Worm (Caenorhabditis elegans) whole organism, L3 larva: ENCODE results near the gene swsn-3.

Experiments
- aly-2 ChIP-seq: fragments of 150-350 bp; optimal IDR thresholded peaks from 2 replicates; lab custom pipeline; 2014; ENCODE audit warnings: missing biosample characterization, missing genetic modification characterization
- ama-1 ChIP-seq: fragments of 150-350 bp; optimal IDR thresholded peaks from 2 replicates; lab custom pipeline; 2018
- ceh-16 ChIP-seq: sonication (generic microtip); optimal IDR thresholded peaks from 2 replicates; lab custom pipeline; 2017; ENCODE audit warnings: missing biosample characterization, missing genetic modification characterization
- ceh-28 ChIP-seq: fragments of 150-350 bp; optimal IDR thresholded peaks from 2 replicates; lab custom pipeline; 2014; ENCODE audit warnings: missing biosample characterization, missing genetic modification reagents, missing genetic modification characterization
- ceh-82 ChIP-seq: fragments of 150-350 bp; optimal IDR thresholded peaks from 2 replicates; lab custom pipeline; 2014; ENCODE audit warnings: missing biosample characterization, missing genetic modification characterization
- egl-5 ChIP-seq: fragments of 150-350 bp; optimal IDR thresholded peaks from 2 replicates; lab custom pipeline; 2017; ENCODE audit warnings: missing biosample characterization, missing genetic modification reagents, missing genetic modification characterization, inconsistent platforms
- elt-1 ChIP-seq: fragments of 150-350 bp; optimal IDR thresholded peaks from 2 replicates; lab custom pipeline; 2014; ENCODE audit warnings: missing biosample characterization, missing genetic modification characterization
- elt-2 ChIP-seq: sonication (generic microtip); optimal IDR thresholded peaks from 2 replicates; lab custom pipeline; 2016; ENCODE audit warnings: missing genetic modification reagents, mild to moderate bottlenecking, missing genetic modification characterization, missing compliant biosample characterization
- elt-3 ChIP-seq, 3 experiments: fragments of 150-350 bp in 1 of 3; sonication (generic microtip) in 2 of 3; optimal IDR thresholded peaks; 2 replicates in 2 of 3; 4 replicates in 1 of 3; lab custom pipeline; 2014 to 2017; ENCODE audit warnings: missing biosample characterization in 3 of 3, missing genetic modification characterization in 3 of 3
- eor-1 ChIP-seq, 2 experiments: fragments of 150-350 bp; optimal IDR thresholded peaks; 2 replicates each; lab custom pipeline; 2014 to 2018; ENCODE audit warnings: missing biosample characterization in 2 of 2, missing genetic modification characterization in 2 of 2
- fkh-2 ChIP-seq: fragments of 150-350 bp; optimal IDR thresholded peaks from 2 replicates; lab custom pipeline; 2014; ENCODE audit warnings: missing biosample characterization, missing genetic modification reagents, missing genetic modification characterization
- fos-1 ChIP-seq: fragments of 150-350 bp; optimal IDR thresholded peaks from 2 replicates; lab custom pipeline; 2014; ENCODE audit warnings: missing biosample characterization, missing genetic modification characterization
- hmg-11 ChIP-seq: sonication (generic microtip); optimal IDR thresholded peaks from 2 replicates; lab custom pipeline; 2016; ENCODE audit warnings: missing genetic modification characterization, missing compliant biosample characterization
- jun-1 ChIP-seq: fragments of 150-350 bp; optimal IDR thresholded peaks from 2 replicates; lab custom pipeline; 2014; ENCODE audit warnings: missing biosample characterization, missing genetic modification reagents, missing genetic modification characterization
- lin-15B ChIP-seq: fragments of 150-350 bp; optimal IDR thresholded peaks from 2 replicates; lab custom pipeline; 2014; ENCODE audit warnings: missing biosample characterization, missing genetic modification characterization
- lin-39 ChIP-seq: fragments of 150-350 bp; optimal IDR thresholded peaks from 2 replicates; lab custom pipeline; 2018; ENCODE audit warnings: missing biosample characterization, missing genetic modification reagents, missing genetic modification characterization
- lsy-12 ChIP-seq: sonication (generic microtip); optimal IDR thresholded peaks from 2 replicates; lab custom pipeline; 2016; ENCODE audit warnings: mild to moderate bottlenecking, missing genetic modification characterization, missing compliant biosample characterization
- nfya-1 ChIP-seq: sonication (generic microtip); optimal IDR thresholded peaks from 2 replicates; lab custom pipeline; 2017; ENCODE audit warnings: missing genetic modification characterization, mild to moderate bottlenecking, missing compliant biosample characterization, antibody characterized with exemption, moderate library complexity; ENCODE audit not compliant: insufficient read depth
- nhr-12 ChIP-seq: fragments of 150-350 bp; optimal IDR thresholded peaks from 2 replicates; lab custom pipeline; 2014; ENCODE audit warnings: missing biosample characterization, missing genetic modification characterization
- nhr-23 ChIP-seq: fragments of 150-350 bp; optimal IDR thresholded peaks from 2 replicates; lab custom pipeline; 2014; ENCODE audit warnings: missing biosample characterization, missing genetic modification reagents, missing genetic modification characterization
- nhr-237 ChIP-seq: fragments of 150-350 bp; optimal IDR thresholded peaks from 2 replicates; lab custom pipeline; 2014; ENCODE audit warnings: missing biosample characterization, missing genetic modification characterization
- nhr-28 ChIP-seq: fragments of 150-350 bp; optimal IDR thresholded peaks from 2 replicates; lab custom pipeline; 2014; ENCODE audit warnings: missing biosample characterization, missing genetic modification characterization
- nhr-43 ChIP-seq: sonication (generic microtip); optimal IDR thresholded peaks from 2 replicates; lab custom pipeline; 2016; ENCODE audit warnings: mild to moderate bottlenecking, missing genetic modification characterization, missing compliant biosample characterization; ENCODE audit not compliant: poor library complexity, severe bottlenecking
- nhr-67 ChIP-seq: fragments of 150-350 bp; optimal IDR thresholded peaks from 2 replicates; lab custom pipeline; 2014; ENCODE audit warnings: missing biosample characterization, missing genetic modification characterization
- nhr-76 ChIP-seq: fragments of 150-350 bp; sonication (generic microtip); optimal IDR thresholded peaks from 5 replicates; lab custom pipeline; 2014; ENCODE audit warnings: missing biosample characterization, missing genetic modification characterization
- nhr-77 ChIP-seq: fragments of 150-350 bp; optimal IDR thresholded peaks from 2 replicates; lab custom pipeline; 2014; ENCODE audit warnings: missing biosample characterization, missing genetic modification characterization
- pha-4 ChIP-seq: fragments of 150-350 bp; optimal IDR thresholded peaks from 2 replicates; lab custom pipeline; 2014; ENCODE audit warnings: missing biosample characterization, missing genetic modification reagents, missing genetic modification characterization
- pqm-1 ChIP-seq: fragments of 150-350 bp; optimal IDR thresholded peaks from 2 replicates; lab custom pipeline; 2017; ENCODE audit warnings: missing biosample characterization, missing genetic modification characterization, inconsistent platforms
- skn-1 ChIP-seq: fragments of 150-350 bp; optimal IDR thresholded peaks from 2 replicates; lab custom pipeline; 2014; ENCODE audit warnings: missing biosample characterization, missing genetic modification characterization
- snpc-4 ChIP-seq: fragments of 150-350 bp; optimal IDR thresholded peaks from 2 replicates; lab custom pipeline; 2014; ENCODE audit warnings: missing biosample characterization, missing genetic modification characterization
- tbx-2 ChIP-seq: sonication (generic microtip); optimal IDR thresholded peaks from 2 replicates; lab custom pipeline; 2016; ENCODE audit warnings: mild to moderate bottlenecking, missing genetic modification characterization, missing compliant biosample characterization
- unc-39 ChIP-seq: sonication (generic microtip); optimal IDR thresholded peaks from 4 replicates; lab custom pipeline; 2017; ENCODE audit warnings: missing biosample characterization, missing genetic modification characterization
- unc-62 ChIP-seq: fragments of 150-350 bp; sonication (generic microtip); optimal IDR thresholded peaks from 4 replicates; lab custom pipeline; 2014; ENCODE audit warnings: missing biosample characterization, missing genetic modification reagents, missing genetic modification characterization
- zag-1 ChIP-seq: fragments of 150-350 bp; optimal IDR thresholded peaks from 2 replicates; lab custom pipeline; 2014; ENCODE audit warnings: missing biosample characterization, missing genetic modification characterization
- ztf-11 ChIP-seq: fragments of 150-350 bp; optimal IDR thresholded peaks from 2 replicates; lab custom pipeline; 2014; ENCODE audit warnings: missing biosample characterization, missing genetic modification characterization
- ztf-4 ChIP-seq: fragments of 150-350 bp; optimal IDR thresholded peaks from 2 replicates; lab custom pipeline; 2014; ENCODE audit warnings: missing biosample characterization, missing genetic modification characterization

The swsn-3 gene

ce11 chrIII:2817847-2818246 is 49.4 kb upstream of the swsn-3 start:
- TF ChIP-seq lin-15B (tag; lab: Kevin White, UChicago) (no peak), lsy-12 (tag; lab: Kevin White, UChicago) (no peak), nfya-1 (tag; lab: Kevin White, UChicago) (peak; percentile 77), unc-62 (GFP tag; lab: Kevin White, UChicago) (no peak)

- TF ChIP-seq skn-1 (tag; lab: Kevin White, UChicago), result no peak
- no peak for TF ChIP-seq nhr-76 (tag; lab: Kevin White, UChicago)
- no peak for TF ChIP-seq nhr-43 (tag; lab: Kevin White, UChicago)
- peak; percentile 48 for TF ChIP-seq pha-4
- no peak for TF ChIP-seq nhr-12 (tag; lab: Kevin White, UChicago)
- no peak for TF ChIP-seq unc-62 (GFP tag; lab: Kevin White, UChicago)
- TF ChIP-seq lin-39 (tag; lab: Kevin White, UChicago), result no peak
- TF ChIP-seq ztf-11 (tag; lab: Kevin White, UChicago), result no peak
- peak; percentile 93 for TF ChIP-seq nfya-1 (tag; lab: Kevin White, UChicago)
- TF ChIP-seq fkh-2 (tag; lab: Kevin White, UChicago), result no peak
- peak; percentile 0 for TF ChIP-seq nhr-23 (tag; lab: Kevin White, UChicago)
- no peak for TF ChIP-seq snpc-4 (tag; lab: Kevin White, UChicago)
- TF ChIP-seq, all 47 proteins: peak for 3
Observed at ce11 chrIII:2816205-2816923, 47.9 kb upstream of the swsn-3 start.

DNA sequence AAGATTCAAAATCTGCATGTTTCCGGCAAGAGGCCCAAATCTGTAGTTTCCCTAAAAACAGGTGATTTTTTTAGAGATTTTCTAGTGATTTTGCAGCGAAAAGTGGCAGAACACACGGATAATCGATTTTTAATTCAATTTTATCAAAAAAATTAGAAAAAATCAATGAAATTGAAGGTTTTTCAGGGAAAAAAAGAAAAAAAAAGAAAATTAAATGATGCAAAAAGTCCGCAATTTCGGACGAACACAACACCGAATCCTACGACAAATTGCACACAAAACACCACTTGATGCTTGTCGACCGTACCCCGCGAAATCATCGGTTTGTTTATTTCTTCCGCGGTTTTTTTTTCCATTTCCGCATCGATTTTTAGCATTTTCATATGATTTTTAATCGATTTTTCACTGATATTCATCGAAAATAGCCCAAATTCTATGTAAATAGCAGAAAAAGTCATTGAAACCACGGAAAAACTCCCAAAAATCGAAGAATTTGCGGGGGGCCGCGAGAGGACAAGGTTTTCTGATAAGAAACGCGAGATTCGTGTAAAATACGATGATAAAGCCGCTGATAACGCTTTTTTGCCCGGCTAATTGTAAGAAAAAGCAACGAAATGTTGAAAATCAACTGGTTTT is 46.6 kb upstream of the swsn-3 start, which contains the start of gene tufm-1:
TSS of gene tufm-1 (minus strand) at position 51 of the 636 bp plus-strand sequence.
- TF ChIP-seq jun-1 (tag; lab: Kevin White, UChicago) (no peak), snpc-4 (tag; lab: Kevin White, UChicago) (no peak), ztf-11 (tag; lab: Kevin White, UChicago) (no peak), zag-1 (tag; lab: Kevin White, UChicago) (no peak), elt-1 (tag; lab: Kevin White, UChicago) (no peak), lin-15B (tag; lab: Kevin White, UChicago) (peak; percentile 76), pha-4 (peak; percentile 74), elt-2 (tag; lab: Kevin White, UChicago) (peak; percentile 48), egl-5 (tag; lab: Kevin White, UChicago) (peak; percentile 37), lin-39 (tag; lab: Kevin White, UChicago) (peak; percentile 18), nhr-237 (no peak), hmg-11 (tag; lab: Kevin White, UChicago) (peak; percentile 61), unc-39 (tag; lab: Kevin White, UChicago) (no peak), nfya-1 (tag; lab: Kevin White, UChicago) (peak; percentile 90), skn-1 (tag; lab: Kevin White, UChicago) (peak; percentile 23), fos-1 (tag; lab: Kevin White, UChicago) (no peak), elt-3 (tag; optimal IDR thresholded peaks at IDR 0.05; lab: Kevin White, UChicago) (no peak), ceh-28 (tag; lab: Kevin White, UChicago) (peak; percentile 36), nhr-77 (no peak), pqm-1 (tag; lab: Kevin White, UChicago) (no peak)

ce11 chrIII:2811410-2811809 is 42.9 kb upstream of the swsn-3 start:
- TF ChIP-seq nhr-43 (tag; lab: Kevin White, UChicago) (peak; percentile 14), ceh-28 (tag; lab: Kevin White, UChicago) (no peak), elt-2 (tag; lab: Kevin White, UChicago) (peak; percentile 3), aly-2 (peak; percentile 38)

DNA sequence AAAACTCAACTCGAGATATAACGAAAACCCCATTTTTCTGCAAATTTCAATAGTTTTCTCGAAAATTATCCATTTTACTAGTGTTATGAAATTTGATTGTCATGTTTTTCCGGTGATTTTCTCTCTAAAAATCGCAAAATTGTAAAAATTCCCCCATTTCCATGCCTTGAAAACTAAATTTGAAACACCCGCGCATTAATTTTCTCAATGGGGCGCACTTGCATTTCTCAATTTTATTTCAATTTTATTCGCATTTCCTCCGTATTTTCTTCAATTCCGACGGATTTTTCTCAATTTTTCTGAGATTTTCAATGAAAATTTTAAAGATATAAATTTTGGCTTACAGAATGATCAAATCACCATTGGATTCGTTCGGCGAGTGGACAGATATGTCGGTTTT is 36.6 kb upstream of the swsn-3 start, which contains the start of gene Y71H2AM.3:
TSS of gene Y71H2AM.3 (plus strand) at position 347 of the 400 bp plus-strand sequence.
- peak; percentile 76 for TF ChIP-seq lin-15B (tag; lab: Kevin White, UChicago)
- TF ChIP-seq ceh-28 (tag; lab: Kevin White, UChicago), result peak; percentile 4
- peak; percentile 56 for TF ChIP-seq pha-4
- TF ChIP-seq tbx-2, result no peak
- TF ChIP-seq hmg-11 (tag; lab: Kevin White, UChicago), result no peak
- no peak for TF ChIP-seq nhr-28 (tag; lab: Kevin White, UChicago)
- no peak for TF ChIP-seq nhr-43 (tag; lab: Kevin White, UChicago)
- no peak for TF ChIP-seq zag-1 (tag; lab: Kevin White, UChicago)
- TF ChIP-seq nhr-67 (tag; lab: Kevin White, UChicago), result no peak
- peak; percentile 26 for TF ChIP-seq nhr-23 (tag; lab: Kevin White, UChicago)
- TF ChIP-seq unc-39 (tag; lab: Kevin White, UChicago), result no peak
- no peak for TF ChIP-seq ceh-16 (tag; lab: Kevin White, UChicago)
- TF ChIP-seq eor-1 (tag; optimal IDR thresholded peaks at IDR 0.05; lab: Kevin White, UChicago), result no peak
- no peak for TF ChIP-seq unc-62 (GFP tag; lab: Kevin White, UChicago)
- peak; percentile 3 for TF ChIP-seq jun-1 (tag; lab: Kevin White, UChicago)
- no peak for TF ChIP-seq nhr-76 (tag; lab: Kevin White, UChicago)
- TF ChIP-seq ama-1 (lab: Kevin White, UChicago), result peak; percentile 68
- TF ChIP-seq ceh-82 (tag; lab: Kevin White, UChicago), result no peak
- peak; percentile 52 for TF ChIP-seq nfya-1 (tag; lab: Kevin White, UChicago)
- no peak for TF ChIP-seq nhr-77
- no peak for TF ChIP-seq egl-5 (tag; lab: Kevin White, UChicago)
- no peak for TF ChIP-seq ztf-4
